Fruit fly (Drosophila melanogaster) Kc167 (cell line): ENCODE data around the gene eIF3g1.

Experiments
- Myc ChIP-seq: fragments of >200 bp; optimal IDR thresholded peaks from 2 replicates; lab custom pipeline; 2017; ENCODE audit warnings: missing external identifiers
- Sin3A ChIP-seq: fragments of >200 bp; optimal IDR thresholded peaks from 2 replicates; lab custom pipeline; 2018; ENCODE audit warnings: missing external identifiers
- h ChIP-seq: fragments of >200 bp; optimal IDR thresholded peaks from 3 replicates; lab custom pipeline; 2018; ENCODE audit warnings: missing external identifiers
- insv ChIP-seq: fragments of >200 bp; optimal IDR thresholded peaks from 3 replicates; lab custom pipeline; 2018; ENCODE audit warnings: missing external identifiers
- psq ChIP-seq: fragments of >200 bp; optimal IDR thresholded peaks from 2 replicates; lab custom pipeline; 2017; ENCODE audit warnings: missing external identifiers
- ttk ChIP-seq: sonication (Bioruptor generic); optimal IDR thresholded peaks from 2 replicates; lab custom pipeline; 2017; ENCODE audit warnings: missing external identifiers

The eIF3g1 gene

dm6 chrX:2624525-2625006 is 14.4 kb upstream of the eIF3g1 start, which contains the start of the genes brv3 and Pi4KIIIalpha:
brv3 (minus strand) TSS chrX:2624575.
Pi4KIIIalpha (plus strand) TSS chrX:2624804.
- no peak for TF ChIP-seq psq (lab: Kevin White, UChicago)

- TF ChIP-seq Sin3A (no peak), h (lab: Kevin White, UChicago) (no peak), Myc (lab: Kevin White, UChicago) (no peak), insv (lab: Kevin White, UChicago) (no peak), ttk (lab: Kevin White, UChicago) (no peak), psq (lab: Kevin White, UChicago) (no peak)
Observed at dm6 chrX:2619651-2620050, 9.5 kb upstream of the eIF3g1 start, which contains the start of the genes Tsp3A and Seipin. Tsp3A (minus strand) TSS chrX:2619738. Seipin (plus strand) TSS chrX:2619799.

- no peak for TF ChIP-seq h (lab: Kevin White, UChicago)
- no peak for TF ChIP-seq ttk (lab: Kevin White, UChicago)
- TF ChIP-seq Sin3A, result no peak
- no peak for TF ChIP-seq psq (lab: Kevin White, UChicago)
- no peak for TF ChIP-seq Myc (lab: Kevin White, UChicago)
- no peak for TF ChIP-seq insv (lab: Kevin White, UChicago)
Observed at dm6 chrX:2617417-2617816, 7.3 kb upstream of the eIF3g1 start.

dm6 chrX:2608470-2609157 is 1.5 kb downstream of the eIF3g1 start, which contains the start of gene Smyd3:
Smyd3 (minus strand) TSS chrX:2608876.
- TF ChIP-seq psq (lab: Kevin White, UChicago) (no peak), h (lab: Kevin White, UChicago) (no peak), Myc (lab: Kevin White, UChicago) (no peak), Sin3A (no peak), insv (lab: Kevin White, UChicago) (no peak), ttk (lab: Kevin White, UChicago) (no peak)

dm6 chrX:2603851-2604505 is 6.2 kb downstream of the eIF3g1 start, which contains the start of the genes Klp3A and Zw10:
Klp3A (minus strand) TSS chrX:2604052.
Zw10 (plus strand) TSS chrX:2604197.
- no peak for TF ChIP-seq insv (lab: Kevin White, UChicago)

dm6 chrX:2593753-2594096 is 16.4 kb downstream of the eIF3g1 start:
- TF ChIP-seq ttk (lab: Kevin White, UChicago), result no peak
- TF ChIP-seq insv (lab: Kevin White, UChicago), result no peak
- no peak for TF ChIP-seq psq (lab: Kevin White, UChicago)
- TF ChIP-seq Myc (lab: Kevin White, UChicago), result no peak
- no peak for TF ChIP-seq h (lab: Kevin White, UChicago)
- TF ChIP-seq Sin3A, result no peak

- TF ChIP-seq ttk (lab: Kevin White, UChicago), result no peak
- TF ChIP-seq Myc (lab: Kevin White, UChicago), result no peak
- TF ChIP-seq h (lab: Kevin White, UChicago), result no peak
- no peak for TF ChIP-seq psq (lab: Kevin White, UChicago)
- no peak for TF ChIP-seq Sin3A
- no peak for TF ChIP-seq insv (lab: Kevin White, UChicago)
Observed at dm6 chrX:2593094-2593752, 16.9 kb downstream of the eIF3g1 start.

dm6 chrX:2592243-2592642 is 17.9 kb downstream of the eIF3g1 start:
- TF ChIP-seq ttk (lab: Kevin White, UChicago) (no peak), h (lab: Kevin White, UChicago) (no peak), psq (lab: Kevin White, UChicago) (no peak), Sin3A (no peak), Myc (lab: Kevin White, UChicago) (no peak), insv (lab: Kevin White, UChicago) (no peak)

dm6 chrX:2591315-2591999 is 18.7 kb downstream of the eIF3g1 start:
- no peak for TF ChIP-seq ttk (lab: Kevin White, UChicago)
- TF ChIP-seq h (lab: Kevin White, UChicago), result no peak
- TF ChIP-seq Sin3A, result no peak
- no peak for TF ChIP-seq psq (lab: Kevin White, UChicago)
- no peak for TF ChIP-seq insv (lab: Kevin White, UChicago)
- no peak for TF ChIP-seq Myc (lab: Kevin White, UChicago)

dm6 chrX:2590607-2591006 is 19.5 kb downstream of the eIF3g1 start:
- TF ChIP-seq ttk (lab: Kevin White, UChicago) (no peak), insv (lab: Kevin White, UChicago) (no peak), Myc (lab: Kevin White, UChicago) (no peak), psq (lab: Kevin White, UChicago) (no peak), Sin3A (no peak), h (lab: Kevin White, UChicago) (no peak)

dm6 chrX:2589446-2590038 is 20.6 kb downstream of the eIF3g1 start:
- TF ChIP-seq insv (lab: Kevin White, UChicago) (no peak), Sin3A (no peak), ttk (lab: Kevin White, UChicago) (no peak), Myc (lab: Kevin White, UChicago) (no peak), h (lab: Kevin White, UChicago) (no peak), psq (lab: Kevin White, UChicago) (no peak)
